Fruit fly (Drosophila melanogaster) whole organism, adult: Measurements from ENCODE around the gene CG7872.

Experiments used
- CG14711 ChIP-seq: fragments of 200-800 bp; sonication (Bioruptor generic); optimal IDR thresholded peaks from 2 replicates; lab custom pipeline; 2018; ENCODE audit warnings: missing biosample characterization, mild to moderate bottlenecking, missing genetic modification characterization, moderate library complexity
- CG33017 ChIP-seq: fragments of 200-800 bp; sonication (Bioruptor generic); optimal IDR thresholded peaks from 2 replicates; lab custom pipeline; 2018; ENCODE audit warnings: missing biosample characterization, mild to moderate bottlenecking, missing genetic modification characterization, moderate library complexity
- toe ChIP-seq: fragments of 200-800 bp; sonication (Bioruptor generic); optimal IDR thresholded peaks from 2 replicates; lab custom pipeline; 2016; ENCODE audit warnings: missing biosample characterization, missing genetic modification characterization

- TF ChIP-seq CG14711 (tag; lab: Kevin White, UChicago) (no peak), toe (GFP tag; lab: Kevin White, UChicago) (no peak), CG33017 (tag; lab: Kevin White, UChicago) (no peak)
Measured at dm6 chrX:15592822-15593476, 14.9 kb downstream of the CG7872 start.
